Worm (Caenorhabditis elegans): Measurements from ENCODE around the gene frpr-1.

The frpr-1 gene

DNA sequence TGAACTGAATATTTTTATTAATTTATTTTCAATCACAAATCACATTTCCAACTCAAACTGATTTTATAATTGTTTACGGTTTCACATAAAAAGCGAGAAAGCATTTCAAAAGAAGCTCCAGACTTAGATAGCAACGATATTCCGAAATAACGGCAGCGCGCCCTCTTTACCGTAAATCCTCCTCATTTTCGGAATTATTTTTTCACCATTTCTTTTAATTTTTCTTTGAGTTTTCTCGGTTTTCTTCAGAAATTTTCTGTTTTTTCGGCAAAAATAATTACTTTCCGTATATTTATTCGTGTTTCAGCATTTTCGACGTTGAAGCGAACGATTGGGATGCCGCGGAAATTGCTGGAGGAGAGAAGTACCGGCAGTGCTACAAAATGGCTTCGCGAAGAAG is 18.0 kb upstream of the frpr-1 start, which contains the start of gene C02B8.1:
Gene C02B8.1 (plus strand): TSS at position 301 of the 400 bp plus-strand sequence.
- TF ChIP-seq ets-7 (tag; optimal IDR thresholded peaks at IDR 0.05): no peak
- no peak for TF ChIP-seq tbx-37 (GFP tag; conservative IDR thresholded peaks at IDR 0.05)
- TF ChIP-seq B0310.2 (tag; optimal IDR thresholded peaks at IDR 0.05): no peak
- no peak for TF ChIP-seq tbx-11 (GFP tag; IDR thresholded peaks at IDR 0.05)
- TF ChIP-seq ceh-36 (tag; optimal IDR thresholded peaks at IDR 0.05): no peak
- TF ChIP-seq F13C5.2 (tag; optimal IDR thresholded peaks at IDR 0.05): no peak
- TF ChIP-seq hnd-1 (tag; optimal IDR thresholded peaks at IDR 0.05): no peak
- TF ChIP-seq ceh-13 (GFP tag; optimal IDR thresholded peaks at IDR 0.05): no peak
- no peak for TF ChIP-seq pes-1 (GFP tag; IDR thresholded peaks at IDR 0.05)
- no peak for TF ChIP-seq ama-1 (optimal IDR thresholded peaks at IDR 0.05)

- no peak for TF ChIP-seq tra-4 (tag; optimal IDR thresholded peaks at IDR 0.05)
- no peak for TF ChIP-seq scrt-1 (GFP tag; IDR thresholded peaks at IDR 0.05)
- no peak for TF ChIP-seq aly-1 (tag; optimal IDR thresholded peaks at IDR 0.05)
- TF ChIP-seq tbx-37 (GFP tag; conservative IDR thresholded peaks at IDR 0.05): no peak
- TF ChIP-seq sea-1 (GFP tag; conservative IDR thresholded peaks at IDR 0.05): no peak
- no peak for TF ChIP-seq ets-7 (tag; optimal IDR thresholded peaks at IDR 0.05)
- TF ChIP-seq hmg-4 (GFP tag; optimal IDR thresholded peaks at IDR 0.05): no peak
- TF ChIP-seq ama-1 (optimal IDR thresholded peaks at IDR 0.05): no peak
- TF ChIP-seq hmbx-1 (tag; optimal IDR thresholded peaks at IDR 0.05): no peak
- no peak for TF ChIP-seq pes-1 (GFP tag; IDR thresholded peaks at IDR 0.05)
Observed at ce11 chrX:8139146-8139545, 9.7 kb upstream of the frpr-1 start, which contains the start of gene C02B8.3. C02B8.3 (plus strand) TSS chrX:8139446.

ce11 chrX:8137779-8138178 is 8.3 kb upstream of the frpr-1 start, which contains the start of gene C02B8.7:
C02B8.7 (minus strand) TSS chrX:8137879.
- TF ChIP-seq tbx-11 (GFP tag; IDR thresholded peaks at IDR 0.05) (no peak), F13C5.2 (tag; optimal IDR thresholded peaks at IDR 0.05) (no peak), B0310.2 (tag; optimal IDR thresholded peaks at IDR 0.05) (no peak), pes-1 (GFP tag; IDR thresholded peaks at IDR 0.05) (no peak), tbx-37 (GFP tag; conservative IDR thresholded peaks at IDR 0.05) (no peak), ets-7 (tag; optimal IDR thresholded peaks at IDR 0.05) (no peak), hmg-4 (GFP tag; optimal IDR thresholded peaks at IDR 0.05) (no peak)

DNA sequence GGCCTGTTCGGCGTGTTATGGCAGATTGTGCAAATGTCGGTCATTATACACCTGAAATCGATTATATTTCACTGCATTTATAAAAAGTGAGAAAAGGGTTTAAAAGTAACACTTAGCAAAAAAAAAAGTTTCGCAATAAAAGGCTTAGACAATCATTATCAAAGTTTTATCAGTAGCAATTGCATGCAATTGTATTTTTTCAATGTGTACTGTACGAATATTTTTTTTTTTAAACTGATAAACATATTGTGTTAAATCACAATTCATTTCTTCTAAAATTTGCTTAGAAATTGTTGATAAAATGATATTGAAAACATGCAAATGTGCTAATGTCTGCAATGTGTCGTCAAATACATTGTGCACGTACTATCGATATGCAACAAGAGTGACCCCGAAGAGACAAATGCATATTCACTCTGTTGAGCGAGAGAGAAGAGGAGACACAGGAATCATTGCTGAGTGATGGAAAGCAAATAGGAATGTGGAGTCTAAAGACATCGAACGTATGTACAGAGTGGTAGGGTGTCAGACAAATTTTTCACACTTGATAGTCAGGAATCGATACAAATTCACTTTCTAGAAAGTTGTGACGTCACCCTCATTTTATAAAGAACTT is 6.9 kb upstream of the frpr-1 start, which contains the start of gene C02B8.6:
Gene C02B8.6 (minus strand): TSS at position 51 of the 616 bp plus-strand sequence.
- no peak for TF ChIP-seq scrt-1 (GFP tag; IDR thresholded peaks at IDR 0.05)
- no peak for TF ChIP-seq hmbx-1 (tag; optimal IDR thresholded peaks at IDR 0.05)
- no peak for TF ChIP-seq hmg-4 (GFP tag; optimal IDR thresholded peaks at IDR 0.05)
- no peak for TF ChIP-seq tbx-11 (GFP tag; IDR thresholded peaks at IDR 0.05)
- no peak for TF ChIP-seq B0310.2 (tag; optimal IDR thresholded peaks at IDR 0.05)
- TF ChIP-seq hnd-1 (tag; optimal IDR thresholded peaks at IDR 0.05): no peak
- TF ChIP-seq ets-7 (tag; optimal IDR thresholded peaks at IDR 0.05): no peak
- no peak for TF ChIP-seq flt-1 (GFP tag; IDR thresholded peaks at IDR 0.05)
- TF ChIP-seq tbx-37 (GFP tag; conservative IDR thresholded peaks at IDR 0.05): no peak
- no peak for TF ChIP-seq ceh-13 (GFP tag; optimal IDR thresholded peaks at IDR 0.05)
- no peak for TF ChIP-seq aly-1 (tag; optimal IDR thresholded peaks at IDR 0.05)
- no peak for TF ChIP-seq ceh-36 (tag; optimal IDR thresholded peaks at IDR 0.05)
- TF ChIP-seq F13C5.2 (tag; optimal IDR thresholded peaks at IDR 0.05): no peak
- TF ChIP-seq pes-1 (GFP tag; IDR thresholded peaks at IDR 0.05): no peak
- TF ChIP-seq tra-4 (tag; optimal IDR thresholded peaks at IDR 0.05): no peak
- TF ChIP-seq sea-1 (GFP tag; conservative IDR thresholded peaks at IDR 0.05): no peak
- no peak for TF ChIP-seq ama-1 (optimal IDR thresholded peaks at IDR 0.05)

- TF ChIP-seq tbx-37 (GFP tag; conservative IDR thresholded peaks at IDR 0.05): no peak
- no peak for TF ChIP-seq ets-7 (tag; optimal IDR thresholded peaks at IDR 0.05)
- TF ChIP-seq hnd-1 (tag; optimal IDR thresholded peaks at IDR 0.05): no peak
- TF ChIP-seq pes-1 (GFP tag; IDR thresholded peaks at IDR 0.05): no peak
- no peak for TF ChIP-seq ama-1 (optimal IDR thresholded peaks at IDR 0.05)
- TF ChIP-seq ceh-13 (GFP tag; optimal IDR thresholded peaks at IDR 0.05): no peak
- TF ChIP-seq flt-1 (GFP tag; IDR thresholded peaks at IDR 0.05): no peak
- no peak for TF ChIP-seq aly-1 (tag; optimal IDR thresholded peaks at IDR 0.05)
- no peak for TF ChIP-seq hmbx-1 (tag; optimal IDR thresholded peaks at IDR 0.05)
- TF ChIP-seq scrt-1 (GFP tag; IDR thresholded peaks at IDR 0.05): no peak
Observed at ce11 chrX:8123194-8123593, 6.2 kb downstream of the frpr-1 start, which contains the start of gene C02B8.12. C02B8.12 (minus strand) TSS chrX:8123368.

ce11 chrX:8120281-8120680 is 9.2 kb downstream of the frpr-1 start:
- TF ChIP-seq hmg-4 (GFP tag; optimal IDR thresholded peaks at IDR 0.05) (no peak), hmbx-1 (tag; optimal IDR thresholded peaks at IDR 0.05) (no peak)

- TF ChIP-seq ets-7 (tag; optimal IDR thresholded peaks at IDR 0.05) (no peak), B0310.2 (tag; optimal IDR thresholded peaks at IDR 0.05) (no peak), tra-4 (tag; optimal IDR thresholded peaks at IDR 0.05) (no peak), hnd-1 (tag; optimal IDR thresholded peaks at IDR 0.05) (no peak), F13C5.2 (tag; optimal IDR thresholded peaks at IDR 0.05) (no peak), tbx-37 (GFP tag; conservative IDR thresholded peaks at IDR 0.05) (no peak), scrt-1 (GFP tag; IDR thresholded peaks at IDR 0.05) (no peak), aly-1 (tag; optimal IDR thresholded peaks at IDR 0.05) (no peak), ceh-13 (GFP tag; optimal IDR thresholded peaks at IDR 0.05) (no peak), flt-1 (GFP tag; IDR thresholded peaks at IDR 0.05) (no peak), ceh-36 (tag; optimal IDR thresholded peaks at IDR 0.05) (no peak), hmbx-1 (tag; optimal IDR thresholded peaks at IDR 0.05) (no peak), sea-1 (GFP tag; conservative IDR thresholded peaks at IDR 0.05) (no peak), tbx-11 (GFP tag; IDR thresholded peaks at IDR 0.05) (no peak), hmg-4 (GFP tag; optimal IDR thresholded peaks at IDR 0.05) (no peak), ama-1 (optimal IDR thresholded peaks at IDR 0.05) (no peak)
Observed at ce11 chrX:8117827-8118317, 11.6 kb downstream of the frpr-1 start.
